Worm (Caenorhabditis elegans) whole organism, late embryonic: Measurements from ENCODE around the gene R07E3.6.

Source experiments
- ceh-30 ChIP-seq: fragments of 150-350 bp; optimal IDR thresholded peaks from 2 replicates; lab custom pipeline; 2014; ENCODE audit warnings: missing biosample characterization, missing genetic modification characterization
- odd-2 ChIP-seq: sonication (generic microtip); optimal IDR thresholded peaks from 2 replicates; lab custom pipeline; 2017; ENCODE audit warnings: antibody characterized with exemption, mild to moderate bottlenecking, missing genetic modification characterization, missing compliant biosample characterization
- sox-4 ChIP-seq: sonication (generic microtip); optimal IDR thresholded peaks from 2 replicates; lab custom pipeline; 2017; ENCODE audit warnings: mild to moderate bottlenecking, missing genetic modification characterization, inconsistent platforms, missing compliant biosample characterization
- syd-9 ChIP-seq: sonication (generic microtip); optimal IDR thresholded peaks from 2 replicates; lab custom pipeline; 2016; ENCODE audit warnings: mild to moderate bottlenecking, missing genetic modification characterization, moderate library complexity, missing compliant biosample characterization

- TF ChIP-seq sox-4 (no peak), syd-9 (tag; lab: Kevin White, UChicago) (no peak), ceh-30 (tag; lab: Kevin White, UChicago) (no peak), odd-2 (no peak)
These were observed 13.3 kb upstream of the R07E3.6 start, which contains the start of gene fipr-21 for ce11 chrX:10304178-10304577.
